Worm (Caenorhabditis elegans): ENCODE data around the gene K08B12.1.

- TF ChIP-seq ceh-40 (GFP tag; IDR thresholded peaks at IDR 0.05) (no peak), zim-3 (tag; optimal IDR thresholded peaks at IDR 0.05) (no peak), B0019.2 (GFP tag; conservative IDR thresholded peaks at IDR 0.05) (no peak), ztf-22 (GFP tag; optimal IDR thresholded peaks at IDR 0.05) (no peak), mcd-1 (GFP tag; IDR thresholded peaks at IDR 0.05) (no peak), lin-26 (GFP tag; IDR thresholded peaks at IDR 0.05) (no peak), K12H6.12 (tag; optimal IDR thresholded peaks at IDR 0.05) (no peak)
Observed at ce11 chrV:6212566-6212965, 46.6 kb upstream of the K08B12.1 start.
